Worm (Caenorhabditis elegans) whole organism, L2 larva: Measurements from ENCODE around the gene dhs-13.

Source experiments
- C34F6.9 ChIP-seq: fragments of 150-350 bp; optimal IDR thresholded peaks from 2 replicates; lab custom pipeline; 2014; ENCODE audit warnings: missing biosample characterization, missing genetic modification characterization
- F13H6.1 ChIP-seq: sonication (generic microtip); optimal IDR thresholded peaks from 2 replicates; lab custom pipeline; 2016; ENCODE audit warnings: missing genetic modification characterization, missing compliant biosample characterization
- R02D3.7 ChIP-seq: fragments of 150-350 bp; optimal IDR thresholded peaks from 2 replicates; lab custom pipeline; 2014; ENCODE audit warnings: missing biosample characterization, missing genetic modification characterization
- Y55F3AM.14 ChIP-seq: fragments of 200-800 bp; sonication (Bioruptor generic); optimal IDR thresholded peaks from 2 replicates; lab custom pipeline; 2018; ENCODE audit warnings: mild to moderate bottlenecking, missing genetic modification characterization, missing compliant biosample characterization
- ZK546.5 ChIP-seq: sonication (generic microtip); optimal IDR thresholded peaks from 2 replicates; lab custom pipeline; 2017; ENCODE audit warnings: missing biosample characterization, missing genetic modification characterization
- alr-1 ChIP-seq: fragments of 150-350 bp; optimal IDR thresholded peaks from 2 replicates; lab custom pipeline; 2014; ENCODE audit warnings: missing biosample characterization, missing genetic modification characterization
- aly-2 ChIP-seq: fragments of 150-350 bp; optimal IDR thresholded peaks from 2 replicates; lab custom pipeline; 2014; ENCODE audit warnings: missing biosample characterization, missing genetic modification characterization
- ama-1 ChIP-seq: fragments of 150-350 bp; optimal IDR thresholded peaks from 2 replicates; lab custom pipeline; 2018; ENCODE audit warnings: inconsistent platforms
- blmp-1 ChIP-seq: sonication (generic microtip); optimal IDR thresholded peaks from 2 replicates; lab custom pipeline; 2017; ENCODE audit warnings: missing genetic modification characterization, mild to moderate bottlenecking, missing compliant biosample characterization, antibody characterized with exemption, moderate library complexity; ENCODE audit not compliant: insufficient read depth
- ceh-16 ChIP-seq: fragments of 150-350 bp; optimal IDR thresholded peaks from 2 replicates; lab custom pipeline; 2014; ENCODE audit warnings: missing biosample characterization, missing genetic modification characterization
- ceh-82 ChIP-seq: fragments of 150-350 bp; optimal IDR thresholded peaks from 2 replicates; lab custom pipeline; 2014; ENCODE audit warnings: missing biosample characterization, missing genetic modification characterization
- dmd-4 ChIP-seq: sonication (generic microtip); optimal IDR thresholded peaks from 2 replicates; lab custom pipeline; 2017; ENCODE audit warnings: missing biosample characterization, missing genetic modification characterization
- egl-27 ChIP-seq: sonication (generic microtip); optimal IDR thresholded peaks from 3 replicates; lab custom pipeline; 2017; ENCODE audit warnings: missing biosample characterization, missing genetic modification reagents, missing genetic modification characterization
- elt-1 ChIP-seq: fragments of 150-350 bp; optimal IDR thresholded peaks from 2 replicates; lab custom pipeline; 2014; ENCODE audit warnings: missing biosample characterization, missing genetic modification characterization
- elt-3 ChIP-seq: sonication (generic microtip); optimal IDR thresholded peaks from 2 replicates; lab custom pipeline; 2017; ENCODE audit warnings: missing biosample characterization, missing genetic modification characterization
- gmeb-1 ChIP-seq: fragments of 150-350 bp; optimal IDR thresholded peaks from 2 replicates; lab custom pipeline; 2014; ENCODE audit warnings: missing biosample characterization, missing genetic modification characterization
- lin-11 ChIP-seq: fragments of 150-350 bp; sonication (generic microtip); optimal IDR thresholded peaks from 2 replicates; lab custom pipeline; 2014; ENCODE audit warnings: missing biosample characterization, missing genetic modification characterization, inconsistent platforms, mixed read lengths
- lin-13 ChIP-seq: fragments of 150-350 bp; optimal IDR thresholded peaks from 2 replicates; lab custom pipeline; 2014; ENCODE audit warnings: missing biosample characterization, missing genetic modification reagents, missing genetic modification characterization
- lin-39 ChIP-seq: fragments of 150-350 bp; optimal IDR thresholded peaks from 2 replicates; lab custom pipeline; 2014; ENCODE audit warnings: missing biosample characterization, missing genetic modification reagents, missing genetic modification characterization
- lsy-2 ChIP-seq, 2 experiments: fragments of 150-350 bp in 1 of 2; sonication (generic microtip) in 1 of 2; optimal IDR thresholded peaks; 2 replicates each; lab custom pipeline; 2014 to 2017; ENCODE audit warnings: missing biosample characterization in 2 of 2, missing genetic modification characterization in 2 of 2
- mab-5 ChIP-seq: fragments of 150-350 bp; optimal IDR thresholded peaks from 2 replicates; lab custom pipeline; 2014; ENCODE audit warnings: missing biosample characterization, missing genetic modification characterization
- mbf-1 ChIP-seq: sonication (generic microtip); optimal IDR thresholded peaks from 2 replicates; lab custom pipeline; 2017; ENCODE audit warnings: missing biosample characterization, missing genetic modification characterization
- mdl-1 ChIP-seq, 2 experiments: fragments of 150-350 bp in 1 of 2; sonication (generic microtip) in 1 of 2; optimal IDR thresholded peaks; 2 replicates each; lab custom pipeline; 2017; ENCODE audit warnings: missing biosample characterization in 2 of 2, missing genetic modification characterization in 2 of 2
- nhr-10 ChIP-seq: sonication (generic microtip); optimal IDR thresholded peaks from 2 replicates; lab custom pipeline; 2017; ENCODE audit warnings: missing biosample characterization, missing genetic modification characterization
- nhr-12 ChIP-seq: fragments of 150-350 bp; optimal IDR thresholded peaks from 2 replicates; lab custom pipeline; 2014; ENCODE audit warnings: missing biosample characterization, missing genetic modification characterization
- nhr-129 ChIP-seq: fragments of 150-350 bp; optimal IDR thresholded peaks from 2 replicates; lab custom pipeline; 2014; ENCODE audit warnings: missing biosample characterization, missing genetic modification characterization
- nhr-23 ChIP-seq: fragments of 150-350 bp; optimal IDR thresholded peaks from 2 replicates; lab custom pipeline; 2014; ENCODE audit warnings: missing biosample characterization, missing genetic modification reagents, missing genetic modification characterization
- nhr-25 ChIP-seq: fragments of 150-350 bp; sonication (generic microtip); optimal IDR thresholded peaks from 3 replicates; lab custom pipeline; 2014; ENCODE audit warnings: missing biosample characterization, missing genetic modification characterization
- nhr-6 ChIP-seq: fragments of 150-350 bp; optimal IDR thresholded peaks from 2 replicates; lab custom pipeline; 2014; ENCODE audit warnings: missing biosample characterization, missing genetic modification characterization
- nhr-77 ChIP-seq: fragments of 150-350 bp; optimal IDR thresholded peaks from 2 replicates; lab custom pipeline; 2014; ENCODE audit warnings: missing biosample characterization, missing genetic modification characterization
- peb-1 ChIP-seq: fragments of 150-350 bp; optimal IDR thresholded peaks from 2 replicates; lab custom pipeline; 2014; ENCODE audit warnings: missing biosample characterization, missing genetic modification characterization
- sem-4 ChIP-seq: fragments of 150-350 bp; optimal IDR thresholded peaks from 2 replicates; lab custom pipeline; 2014; ENCODE audit warnings: missing biosample characterization, missing genetic modification reagents, missing genetic modification characterization
- skn-1 ChIP-seq: sonication (generic microtip); optimal IDR thresholded peaks from 2 replicates; lab custom pipeline; 2017; ENCODE audit warnings: missing biosample characterization, missing genetic modification characterization
- sma-3 ChIP-seq: sonication (generic microtip); optimal IDR thresholded peaks from 2 replicates; lab custom pipeline; 2016; ENCODE audit warnings: missing genetic modification reagents, missing genetic modification characterization, missing compliant biosample characterization
- sma-9 ChIP-seq, 2 experiments: fragments of 150-350 bp in 1 of 2; sonication (generic microtip) in 1 of 2; optimal IDR thresholded peaks; 2 replicates each; lab custom pipeline; 2014 to 2016; ENCODE audit warnings: missing genetic modification characterization in 2 of 2, mild to moderate bottlenecking in 1 of 2, missing biosample characterization in 1 of 2, missing compliant biosample characterization in 1 of 2, missing genetic modification reagents in 1 of 2, moderate library complexity in 1 of 2
- snpc-4 ChIP-seq: fragments of 150-350 bp; optimal IDR thresholded peaks from 2 replicates; lab custom pipeline; 2014; ENCODE audit warnings: missing biosample characterization, missing genetic modification characterization
- unc-39 ChIP-seq: fragments of 150-350 bp; optimal IDR thresholded peaks from 2 replicates; lab custom pipeline; 2014; ENCODE audit warnings: missing biosample characterization, missing genetic modification characterization
- unc-55 ChIP-seq: fragments of 150-350 bp; sonication (generic microtip); optimal IDR thresholded peaks from 3 replicates; lab custom pipeline; 2014; ENCODE audit warnings: missing biosample characterization, missing genetic modification reagents, missing genetic modification characterization
- unc-62 ChIP-seq: fragments of 150-350 bp; optimal IDR thresholded peaks from 2 replicates; lab custom pipeline; 2014; ENCODE audit warnings: missing biosample characterization, missing genetic modification reagents, missing genetic modification characterization
- zag-1 ChIP-seq: fragments of 150-350 bp; optimal IDR thresholded peaks from 2 replicates; lab custom pipeline; 2014; ENCODE audit warnings: missing biosample characterization, missing genetic modification characterization
- ztf-1 ChIP-seq: fragments of 200-800 bp; sonication (Bioruptor generic); conservative IDR thresholded peaks from 2 replicates; pipeline ENCODE4 v1.3.6; 2022; ENCODE audit warnings: missing genetic modification characterization, missing compliant biosample characterization
- ztf-11 ChIP-seq: sonication (generic microtip); optimal IDR thresholded peaks from 2 replicates; lab custom pipeline; 2017; ENCODE audit warnings: missing biosample characterization, missing genetic modification characterization
- ztf-4 ChIP-seq: fragments of 150-350 bp; optimal IDR thresholded peaks from 2 replicates; lab custom pipeline; 2014; ENCODE audit warnings: missing biosample characterization, missing genetic modification characterization

The dhs-13 gene

DNA sequence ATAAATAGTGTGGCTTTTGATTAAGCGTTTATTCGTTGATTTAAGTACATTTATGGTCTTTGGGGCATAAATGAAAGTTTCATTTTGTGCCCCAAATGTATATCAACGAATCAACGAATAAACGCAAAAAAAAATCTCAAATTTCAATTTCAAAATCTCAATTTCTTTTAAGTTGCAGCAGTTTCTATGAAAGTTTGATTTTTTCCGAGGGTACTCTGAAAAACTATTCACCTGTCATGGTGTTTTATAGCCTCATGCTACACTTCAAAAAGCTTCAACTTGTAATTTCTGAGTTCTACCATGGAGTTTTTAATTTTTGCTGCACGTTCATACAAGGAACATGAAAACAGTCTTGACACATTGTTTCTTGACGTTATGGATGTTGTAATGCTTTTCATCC is 19.0 kb downstream of the dhs-13 start, which contains the start of gene ZK697.1:
Gene ZK697.1, plus strand, starts transcription at position 301 of the 400 bp plus-strand sequence.
- TF ChIP-seq nhr-25 (tag; lab: Kevin White, UChicago) (no peak), snpc-4 (no peak), unc-39 (tag; lab: Kevin White, UChicago) (no peak)

DNA sequence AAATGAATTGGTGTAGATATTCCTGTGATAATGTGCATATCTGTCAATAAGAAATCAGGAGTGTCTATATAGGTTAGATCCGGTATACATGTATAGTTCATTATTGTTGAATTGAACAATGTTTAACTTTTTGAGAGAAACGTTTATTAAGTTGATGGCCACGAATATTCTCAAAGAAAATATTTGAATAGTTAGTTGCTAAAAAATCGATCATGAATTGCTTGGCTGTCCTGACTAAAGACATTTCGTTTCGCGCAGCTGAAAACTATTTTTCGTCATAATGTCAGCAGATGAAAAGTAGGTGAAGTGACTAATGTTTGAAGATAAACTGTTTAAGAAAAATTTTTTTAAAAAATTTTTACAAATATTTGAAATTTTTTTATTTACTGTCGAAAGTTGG is 20.1 kb downstream of the dhs-13 start, which contains the start of gene srh-199:
Gene srh-199, minus strand, starts transcription at position 101 of the 400 bp plus-strand sequence.
- TF ChIP-seq egl-27 (tag; lab: Kevin White, UChicago) (no peak), nhr-12 (no peak), sma-9 (GFP tag; optimal IDR thresholded peaks at IDR 0.05; lab: Kevin White, UChicago) (no peak), sma-9 (tag; optimal IDR thresholded peaks at IDR 0.05; lab: Kevin White, UChicago) (no peak), snpc-4 (no peak), peb-1 (no peak), Y55F3AM.14 (GFP tag; lab: Kevin White, UChicago) (no peak), C34F6.9 (no peak), lin-39 (no peak), nhr-129 (no peak), lin-13 (GFP tag; lab: Kevin White, UChicago) (no peak), nhr-77 (tag; lab: Kevin White, UChicago) (no peak), gmeb-1 (tag; lab: Kevin White, UChicago) (no peak), nhr-10 (tag; lab: Kevin White, UChicago) (no peak), ztf-11 (tag; lab: Kevin White, UChicago) (no peak)

DNA sequence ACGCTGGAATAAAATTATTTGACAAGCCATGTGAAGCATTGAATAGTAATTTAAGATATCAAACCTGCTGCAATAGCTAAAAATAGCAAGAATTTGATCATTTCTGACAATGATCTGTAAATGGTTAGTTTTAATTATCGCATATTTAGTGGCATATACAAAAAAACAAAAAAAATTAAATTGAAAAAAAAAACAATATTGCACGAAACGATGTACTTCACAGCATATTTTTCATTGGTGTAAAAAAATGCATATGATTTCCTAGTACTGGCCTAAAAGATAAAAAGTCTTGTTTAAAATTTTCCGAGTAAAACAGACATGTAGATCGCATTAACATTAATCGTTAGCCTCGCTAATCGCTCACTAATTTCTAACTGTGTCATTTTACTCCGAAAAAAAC is 22.5 kb downstream of the dhs-13 start, which contains the start of gene ZK697.8:
Gene ZK697.8, minus strand, starts transcription at position 101 of the 400 bp plus-strand sequence.
- TF ChIP-seq sem-4 (no peak), unc-62 (GFP tag; lab: Kevin White, UChicago) (no peak), nhr-6 (tag; lab: Kevin White, UChicago) (no peak), ceh-82 (tag; lab: Kevin White, UChicago) (no peak), nhr-23 (tag; lab: Kevin White, UChicago) (no peak), nhr-10 (tag; lab: Kevin White, UChicago) (no peak), blmp-1 (tag; lab: Kevin White, UChicago) (no peak), mbf-1 (tag; lab: Kevin White, UChicago) (no peak), elt-1 (tag; lab: Kevin White, UChicago) (no peak), ztf-11 (tag; lab: Kevin White, UChicago) (no peak), mdl-1 (tag; optimal IDR thresholded peaks at IDR 0.05; lab: Kevin White, UChicago) (no peak), C34F6.9 (no peak), F13H6.1 (tag; lab: Kevin White, UChicago) (no peak), nhr-12 (no peak)

DNA sequence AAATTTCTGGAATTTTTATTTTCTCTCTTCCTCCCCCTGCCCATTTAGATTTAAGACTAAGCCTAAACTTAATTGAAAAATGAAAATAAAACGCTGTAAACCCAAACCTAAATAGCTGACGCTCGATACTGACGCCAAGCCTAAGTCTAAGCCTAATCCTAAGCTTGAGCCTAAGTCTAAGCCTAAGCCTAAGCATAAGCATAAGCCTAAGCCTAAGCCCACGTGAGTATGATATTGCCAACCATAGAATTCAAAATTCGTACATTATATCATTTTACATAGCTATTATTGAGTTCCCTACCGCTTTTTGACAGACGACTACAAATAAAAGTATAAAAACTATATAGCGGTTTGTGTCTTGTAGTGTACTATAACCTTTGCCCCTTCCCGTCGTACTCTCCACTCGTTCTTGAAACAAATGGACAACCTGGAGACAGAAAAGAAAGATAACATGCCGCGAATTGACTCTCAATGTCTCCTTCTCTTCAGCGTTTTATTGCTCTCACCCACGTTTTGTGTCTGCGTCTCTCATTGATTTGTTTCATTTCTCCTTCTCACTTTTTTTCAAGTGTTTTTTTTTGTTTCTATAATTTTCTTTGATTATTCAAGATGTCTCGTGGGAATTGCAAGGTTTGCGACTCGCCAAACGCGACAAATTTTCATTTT is 28.2 kb downstream of the dhs-13 start, which contains the start of gene nhr-256:
Gene nhr-256, plus strand, starts transcription at position 567 of the 666 bp plus-strand sequence.
- TF ChIP-seq elt-3 (tag; lab: Kevin White, UChicago) (no peak), ZK546.5 (tag; lab: Kevin White, UChicago) (no peak), peb-1 (no peak), nhr-12 (no peak), nhr-23 (tag; lab: Kevin White, UChicago) (no peak), R02D3.7 (tag; lab: Kevin White, UChicago) (no peak), gmeb-1 (tag; lab: Kevin White, UChicago) (peak; percentile 64), unc-55 (GFP tag; lab: Kevin White, UChicago) (peak; percentile 80), ztf-1 (no peak), elt-1 (tag; lab: Kevin White, UChicago) (no peak), ceh-16 (tag; lab: Kevin White, UChicago) (no peak), ceh-82 (tag; lab: Kevin White, UChicago) (no peak), lin-13 (GFP tag; lab: Kevin White, UChicago) (peak; percentile 44), aly-2 (tag; lab: Kevin White, UChicago) (no peak), lin-39 (no peak), unc-62 (GFP tag; lab: Kevin White, UChicago) (no peak), ztf-4 (tag; lab: Kevin White, UChicago) (no peak), unc-39 (tag; lab: Kevin White, UChicago) (no peak), mdl-1 (tag; optimal IDR thresholded peaks at IDR 0.05; lab: Kevin White, UChicago) (peak in 1 of 2 experiments; percentile 40), nhr-77 (tag; lab: Kevin White, UChicago) (no peak), sma-3 (GFP tag; lab: Kevin White, UChicago) (peak; percentile 64), blmp-1 (tag; lab: Kevin White, UChicago) (peak; percentile 84), ztf-11 (tag; lab: Kevin White, UChicago) (no peak), egl-27 (tag; lab: Kevin White, UChicago) (peak; percentile 52), lin-11 (tag; lab: Kevin White, UChicago) (no peak), lsy-2 (tag; optimal IDR thresholded peaks at IDR 0.05; lab: Kevin White, UChicago) (no peak), skn-1 (tag; lab: Kevin White, UChicago) (no peak), dmd-4 (tag; lab: Kevin White, UChicago) (no peak), zag-1 (tag; lab: Kevin White, UChicago) (no peak), nhr-6 (tag; lab: Kevin White, UChicago) (peak; percentile 11), sem-4 (peak; percentile 22), ama-1 (no peak), alr-1 (tag; lab: Kevin White, UChicago) (no peak), snpc-4 (peak; percentile 18), mab-5 (tag; lab: Kevin White, UChicago) (peak; percentile 54), Y55F3AM.14 (GFP tag; lab: Kevin White, UChicago) (no peak)
